Worm (Caenorhabditis elegans) whole organism, L1 larva: ENCODE measurements around the gene aat-8.

Experiments
- ceh-82 ChIP-seq, 3 experiments: fragments of 150-350 bp in 1 of 3; sonication (generic microtip) in 2 of 3; optimal IDR thresholded peaks; 2 replicates each; lab custom pipeline; 2014 to 2017; ENCODE audit warnings: missing biosample characterization in 3 of 3, missing genetic modification characterization in 3 of 3
- elt-2 ChIP-seq: sonication (generic microtip); optimal IDR thresholded peaks from 2 replicates; lab custom pipeline; 2016; ENCODE audit warnings: missing genetic modification characterization, mild to moderate bottlenecking, inconsistent platforms, missing compliant biosample characterization, missing genetic modification reagents
- fkh-4 ChIP-seq: sonication (generic microtip); optimal IDR thresholded peaks from 2 replicates; lab custom pipeline; 2016; ENCODE audit warnings: missing compliant biosample characterization, missing genetic modification characterization, borderline replicate concordance
- mep-1 ChIP-seq: fragments of 150-350 bp; optimal IDR thresholded peaks from 2 replicates; lab custom pipeline; 2014; ENCODE audit warnings: missing biosample characterization, missing genetic modification characterization
- nhr-237 ChIP-seq: fragments of 150-350 bp; optimal IDR thresholded peaks from 2 replicates; lab custom pipeline; 2014; ENCODE audit warnings: missing biosample characterization, missing genetic modification characterization
- nhr-76 ChIP-seq: sonication (generic microtip); optimal IDR thresholded peaks from 2 replicates; lab custom pipeline; 2017; ENCODE audit warnings: missing biosample characterization, missing genetic modification characterization

DNA sequence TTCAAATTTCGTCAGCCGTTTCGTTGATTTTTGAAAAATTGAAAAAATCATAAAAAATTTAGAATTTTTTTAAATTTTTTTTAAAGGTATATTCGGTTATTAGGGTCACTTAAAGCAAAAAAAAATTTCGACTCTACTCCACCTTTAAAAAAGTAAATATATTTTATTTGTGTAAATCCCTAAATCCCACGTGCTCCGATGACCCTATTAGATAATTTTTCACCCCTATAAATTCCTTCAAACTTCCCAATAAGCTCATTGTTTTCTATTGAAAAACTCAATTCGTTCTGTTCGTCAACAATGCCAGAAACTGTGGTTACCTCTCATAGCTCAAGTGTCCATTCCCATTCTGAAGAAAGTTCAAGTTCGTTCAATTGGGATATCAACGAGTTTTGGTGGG, 47.8 kb upstream of the aat-8 start, which contains the start of gene F56D6.20:
- TF ChIP-seq ceh-82 (tag; optimal IDR thresholded peaks at IDR 0.05; lab: Kevin White, UChicago): no peak
- no peak for TF ChIP-seq nhr-237 (tag; lab: Kevin White, UChicago)
- TF ChIP-seq mep-1 (tag; lab: Kevin White, UChicago): no peak
- TF ChIP-seq nhr-76 (tag; lab: Kevin White, UChicago): no peak
- TF ChIP-seq fkh-4: no peak
- TF ChIP-seq elt-2 (tag; lab: Kevin White, UChicago): no peak
